Fruit fly (Drosophila melanogaster): ENCODE measurements around the gene Brf.

- TF ChIP-seq psq (optimal IDR thresholded peaks at IDR 0.05) = no peak
- no peak for TF ChIP-seq Dll (optimal IDR thresholded peaks at IDR 0.05)
- TF ChIP-seq EcR (GFP tag; optimal IDR thresholded peaks at IDR 0.05) = no peak
- TF ChIP-seq CG8478 (optimal IDR thresholded peaks at IDR 0.05) = no peak
- TF ChIP-seq pan (optimal IDR thresholded peaks at IDR 0.05) = no peak
- no peak for TF ChIP-seq usp (GFP tag; optimal IDR thresholded peaks at IDR 0.05)
Observed at dm6 chr3R:17366023-17366422, 25.1 kb downstream of the Brf start, which contains the start of gene beat-IIa.
